Worm (Caenorhabditis elegans) whole organism, L4 larva: Measurements from ENCODE around the gene nos-2.

ENCODE experiments used
- set-16 ChIP-seq: fragments of 200-800 bp; sonication (Bioruptor generic); IDR thresholded peaks from 2 replicates; pipeline ENCODE4 v1.3.6; 2022; ENCODE audit warnings: missing genetic modification reagents, missing genetic modification characterization, missing compliant biosample characterization
- unc-62 ChIP-seq, 3 experiments: fragments of 150-350 bp in 1 of 3; sonication (generic microtip); optimal IDR thresholded peaks in 2 of 3; peaks in 1 of 3; 1 replicate in 1 of 3; 2 replicates in 2 of 3; lab custom pipeline; 2014 to 2017; ENCODE audit warnings: missing biosample characterization in 3 of 3, missing genetic modification characterization in 3 of 3, missing genetic modification reagents in 3 of 3, missing genotype in 1 of 3
- zip-11 ChIP-seq: fragments of 200-800 bp; sonication (Bioruptor generic); IDR thresholded peaks from 2 replicates; pipeline ENCODE4 v1.3.6; 2022; ENCODE audit warnings: missing genetic modification characterization, missing compliant biosample characterization
- ztf-11 ChIP-seq: fragments of 150-350 bp; optimal IDR thresholded peaks from 2 replicates; lab custom pipeline; 2014; ENCODE audit warnings: missing biosample characterization, missing genetic modification characterization

- TF ChIP-seq ztf-11 (tag; lab: Kevin White, UChicago), result no peak
- no peak for TF ChIP-seq set-16 (GFP tag; lab: Robert Waterston, UW)
- TF ChIP-seq zip-11 (GFP tag; lab: Robert Waterston, UW), result no peak
- TF ChIP-seq unc-62 (GFP tag; optimal IDR thresholded peaks at IDR 0.05 in 1 of 2; lab: Kevin White, UChicago), result no peak
- TF ChIP-seq unc-62 (tag; optimal IDR thresholded peaks at IDR 0.05; lab: Kevin White, UChicago), result no peak
These were observed 25.4 kb downstream of the nos-2 start for ce11 chrII:7090852-7091251.
